Fruit fly (Drosophila melanogaster) whole organism, embryonic: ENCODE results near the gene Mon1.

Source experiments
- Adf1 ChIP-seq: fragments of 200-800 bp; sonication (Bioruptor generic); IDR thresholded peaks from 2 replicates; pipeline ENCODE4 v1.3.6; 2022; ENCODE audit warnings: missing biosample characterization, missing genetic modification characterization
- Aef1 ChIP-seq: fragments of 200-800 bp; sonication (Bioruptor generic); IDR thresholded peaks from 3 replicates; pipeline ENCODE4 v1.3.6; 2022; ENCODE audit warnings: missing biosample characterization, missing genetic modification characterization
- Asciz ChIP-seq: fragments of 200-800 bp; sonication (Bioruptor generic); optimal IDR thresholded peaks from 2 replicates; lab custom pipeline; 2017; ENCODE audit warnings: missing biosample characterization, mild to moderate bottlenecking, missing genetic modification characterization, missing genetic modification reagents
- CG11504 ChIP-seq: fragments of 200-800 bp; sonication (Bioruptor generic); optimal IDR thresholded peaks from 3 replicates; lab custom pipeline; 2019; ENCODE audit warnings: missing biosample characterization, mild to moderate bottlenecking, missing genetic modification characterization, moderate library complexity
- CG11695 ChIP-seq: fragments of 200-800 bp; sonication (Bioruptor generic); IDR thresholded peaks from 3 replicates; pipeline ENCODE4 v1.3.6; 2022; ENCODE audit warnings: missing biosample characterization, missing genetic modification characterization
- CG14014 ChIP-seq: fragments of 200-800 bp; sonication (Bioruptor generic); IDR thresholded peaks from 2 replicates; pipeline ENCODE4 v1.3.6; 2022; ENCODE audit warnings: missing biosample characterization, missing genetic modification characterization
- CG14050 ChIP-seq: fragments of 200-800 bp; sonication (Bioruptor generic); IDR thresholded peaks from 3 replicates; pipeline ENCODE4 v1.3.6; 2022; ENCODE audit warnings: missing biosample characterization, missing genetic modification characterization
- CG15601 ChIP-seq: fragments of 200-800 bp; sonication (Bioruptor generic); optimal IDR thresholded peaks from 3 replicates; lab custom pipeline; 2019; ENCODE audit warnings: missing biosample characterization, mild to moderate bottlenecking, missing genetic modification characterization, moderate library complexity
- CG17328 ChIP-seq: fragments of 200-800 bp; sonication (Bioruptor generic); IDR thresholded peaks from 2 replicates; pipeline ENCODE4 v1.3.6; 2022; ENCODE audit warnings: missing biosample characterization, missing genetic modification characterization
- CG17912 ChIP-seq: fragments of 200-800 bp; sonication (Bioruptor generic); optimal IDR thresholded peaks from 2 replicates; lab custom pipeline; 2018; ENCODE audit warnings: missing biosample characterization, mild to moderate bottlenecking, missing genetic modification characterization
- CG18262 ChIP-seq: fragments of 200-800 bp; optimal IDR thresholded peaks from 3 replicates; lab custom pipeline; 2019; ENCODE audit warnings: missing biosample characterization, mild to moderate bottlenecking, missing genetic modification characterization, moderate library complexity
- CG2120 ChIP-seq: fragments of 200-800 bp; sonication (Bioruptor generic); optimal IDR thresholded peaks from 3 replicates; lab custom pipeline; 2016; ENCODE audit warnings: missing biosample characterization, missing genetic modification characterization
- CG5180 ChIP-seq: fragments of 200-800 bp; sonication (Bioruptor generic); optimal IDR thresholded peaks from 3 replicates; lab custom pipeline; 2017; ENCODE audit warnings: missing biosample characterization, missing genetic modification characterization, mild to moderate bottlenecking, moderate library complexity, missing genetic modification reagents
- CG6272 ChIP-seq: fragments of 200-800 bp; sonication (Bioruptor generic); IDR thresholded peaks from 2 replicates; pipeline ENCODE4 v1.3.6; 2022; ENCODE audit warnings: missing biosample characterization, missing genetic modification characterization
- CG7839 ChIP-seq: fragments of 200-800 bp; sonication (Bioruptor generic); optimal IDR thresholded peaks from 3 replicates; lab custom pipeline; 2018; ENCODE audit warnings: missing biosample characterization, mild to moderate bottlenecking, missing genetic modification characterization, moderate library complexity
- CG8388 ChIP-seq: fragments of 200-800 bp; sonication (Bioruptor generic); optimal IDR thresholded peaks from 2 replicates; lab custom pipeline; 2019; ENCODE audit warnings: missing biosample characterization, mild to moderate bottlenecking, missing genetic modification characterization, moderate library complexity
- CoRest ChIP-seq: fragments of 200-800 bp; sonication (Bioruptor generic); optimal IDR thresholded peaks from 3 replicates; lab custom pipeline; 2018; ENCODE audit warnings: missing biosample characterization, mild to moderate bottlenecking, missing genetic modification characterization, moderate library complexity
- D19B ChIP-seq: fragments of 200-800 bp; sonication (Bioruptor generic); optimal IDR thresholded peaks from 2 replicates; lab custom pipeline; 2017; ENCODE audit warnings: missing biosample characterization, mild to moderate bottlenecking, missing genetic modification characterization
- E2f2 ChIP-seq: fragments of 200-800 bp; sonication (Bioruptor generic); IDR thresholded peaks from 2 replicates; pipeline ENCODE4 v1.3.6; 2022; ENCODE audit warnings: missing biosample characterization, missing genetic modification characterization
- H2.0 ChIP-seq: fragments of 200-800 bp; sonication (Bioruptor generic); IDR thresholded peaks from 2 replicates; pipeline ENCODE4 v1.3.6; 2022; ENCODE audit warnings: missing biosample characterization, missing genetic modification characterization
- HLH3B ChIP-seq: fragments of 200-800 bp; sonication (Bioruptor generic); IDR thresholded peaks from 2 replicates; pipeline ENCODE4 v1.3.6; 2022; ENCODE audit warnings: missing biosample characterization, missing genetic modification characterization
- Hr51 ChIP-seq, 2 experiments: fragments of 200-800 bp; sonication (Bioruptor generic); optimal IDR thresholded peaks; 2 replicates in 1 of 2; 3 replicates in 1 of 2; lab custom pipeline; 2016 to 2018; ENCODE audit warnings: missing biosample characterization in 2 of 2, missing genetic modification characterization in 2 of 2, mild to moderate bottlenecking in 1 of 2, moderate library complexity in 1 of 2
- Mrtf ChIP-seq: fragments of 200-800 bp; sonication (Bioruptor generic); IDR thresholded peaks from 3 replicates; pipeline ENCODE4 v1.3.6; 2022; ENCODE audit warnings: missing biosample characterization, missing genetic modification characterization
- Nf-YC ChIP-seq: fragments of 200-800 bp; optimal IDR thresholded peaks from 3 replicates; lab custom pipeline; 2019; ENCODE audit warnings: missing biosample characterization, mild to moderate bottlenecking, missing genetic modification characterization, moderate library complexity
- Oaz ChIP-seq: fragments of 200-800 bp; sonication (Bioruptor generic); IDR thresholded peaks from 2 replicates; pipeline ENCODE4 v1.3.6; 2022; ENCODE audit warnings: missing biosample characterization, missing genetic modification characterization
- Ptx1 ChIP-seq: fragments of 200-800 bp; sonication (Bioruptor generic); IDR thresholded peaks from 2 replicates; pipeline ENCODE4 v1.3.6; 2022; ENCODE audit warnings: missing biosample characterization, missing genetic modification characterization
- Rfx ChIP-seq: fragments of 200-800 bp; sonication (Bioruptor generic); IDR thresholded peaks from 2 replicates; pipeline ENCODE4 v1.3.6; 2022; ENCODE audit warnings: missing biosample characterization, missing genetic modification characterization
- abd-A ChIP-seq: fragments of 200-800 bp; sonication (Bioruptor generic); optimal IDR thresholded peaks from 3 replicates; lab custom pipeline; 2019; ENCODE audit warnings: missing biosample characterization, mild to moderate bottlenecking, missing genetic modification characterization, moderate library complexity
- ac ChIP-seq: fragments of 200-800 bp; sonication (Bioruptor generic); optimal IDR thresholded peaks from 3 replicates; lab custom pipeline; 2017; ENCODE audit warnings: missing biosample characterization, mild to moderate bottlenecking, missing genetic modification characterization
- al ChIP-seq: fragments of 200-800 bp; sonication (Bioruptor generic); IDR thresholded peaks from 2 replicates; pipeline ENCODE4 v1.3.6; 2022; ENCODE audit warnings: missing biosample characterization, missing genetic modification characterization
- bsh ChIP-seq, 2 experiments: fragments of 200-800 bp; sonication (Bioruptor generic); optimal IDR thresholded peaks; 2 replicates each; lab custom pipeline; 2017 to 2018; ENCODE audit warnings: mild to moderate bottlenecking in 2 of 2, missing biosample characterization in 2 of 2, missing genetic modification characterization in 2 of 2, moderate library complexity in 1 of 2
- btn ChIP-seq: fragments of 200-800 bp; sonication (Bioruptor generic); optimal IDR thresholded peaks from 2 replicates; lab custom pipeline; 2016; ENCODE audit warnings: missing biosample characterization, missing genetic modification characterization
- chinmo ChIP-seq: fragments of 200-800 bp; sonication (Bioruptor generic); IDR thresholded peaks from 4 replicates; pipeline ENCODE4 v1.3.6; 2022; ENCODE audit warnings: missing biosample characterization, missing genetic modification characterization; ENCODE audit not compliant: partially characterized antibody
- dmrt99B ChIP-seq: fragments of 200-800 bp; sonication (Bioruptor generic); optimal IDR thresholded peaks from 2 replicates; lab custom pipeline; 2018; ENCODE audit warnings: missing biosample characterization, mild to moderate bottlenecking, missing genetic modification characterization, moderate library complexity
- gem ChIP-seq: fragments of 200-800 bp; sonication (Bioruptor generic); optimal IDR thresholded peaks from 2 replicates; lab custom pipeline; 2019; ENCODE audit warnings: missing biosample characterization, mild to moderate bottlenecking, missing genetic modification characterization, moderate library complexity
- hkb ChIP-seq, 2 experiments: fragments of 200-800 bp in 1 of 2; fragments of >200 bp in 1 of 2; sonication (Bioruptor generic) in 1 of 2; IDR thresholded peaks in 1 of 2; optimal IDR thresholded peaks in 1 of 2; 2 replicates each; pipeline versions ENCODE4 v1.3.6 to Lab custom; 2017 to 2022; ENCODE audit warnings: missing biosample characterization in 1 of 2, missing genetic modification characterization in 1 of 2
- hth ChIP-seq: fragments of >200 bp; optimal IDR thresholded peaks from 2 replicates; lab custom pipeline; 2017; ENCODE audit warnings: inconsistent platforms
- insv ChIP-seq, 2 experiments: fragments of 200-800 bp; sonication (Bioruptor generic); optimal IDR thresholded peaks; 3 replicates each; lab custom pipeline; 2016 to 2018; ENCODE audit warnings: missing biosample characterization in 2 of 2, missing genetic modification characterization in 2 of 2
- lilli ChIP-seq: fragments of 200-800 bp; sonication (Bioruptor generic); optimal IDR thresholded peaks from 3 replicates; lab custom pipeline; 2016; ENCODE audit warnings: missing biosample characterization, missing genetic modification characterization
- lmd ChIP-seq: fragments of 200-800 bp; sonication (Bioruptor generic); IDR thresholded peaks from 2 replicates; pipeline ENCODE4 v1.3.6; 2022; ENCODE audit warnings: missing biosample characterization, missing genetic modification characterization
- nmo ChIP-seq: fragments of 200-800 bp; sonication (Bioruptor generic); optimal IDR thresholded peaks from 2 replicates; lab custom pipeline; 2018; ENCODE audit warnings: missing biosample characterization, mild to moderate bottlenecking, missing genetic modification characterization, moderate library complexity
- otp ChIP-seq: fragments of 200-800 bp; sonication (Bioruptor generic); IDR thresholded peaks from 3 replicates; pipeline ENCODE4, ENCODE4 v1.3.6; 2022; ENCODE audit warnings: missing biosample characterization, missing genetic modification characterization
- slbo ChIP-seq: fragments of 200-800 bp; sonication (Bioruptor generic); IDR thresholded peaks from 2 replicates; pipeline ENCODE4 v1.3.6; 2022; ENCODE audit warnings: missing biosample characterization, missing genetic modification characterization
- so ChIP-seq: fragments of 200-800 bp; sonication (Bioruptor generic); IDR thresholded peaks from 3 replicates; pipeline ENCODE4 v1.3.6; 2022; ENCODE audit warnings: missing biosample characterization, missing genetic modification characterization
- stc ChIP-seq: fragments of 200-800 bp; sonication (Bioruptor generic); IDR thresholded peaks from 2 replicates; pipeline ENCODE4 v1.3.6; 2022; ENCODE audit warnings: missing biosample characterization, missing genetic modification characterization
- sug ChIP-seq: fragments of 200-800 bp; optimal IDR thresholded peaks from 2 replicates; lab custom pipeline; 2019; ENCODE audit warnings: missing biosample characterization, mild to moderate bottlenecking, missing genetic modification characterization, moderate library complexity
- ttk ChIP-seq: fragments of 200-800 bp; sonication (Bioruptor generic); IDR thresholded peaks from 2 replicates; pipeline ENCODE4 v2.1.2; 2022; ENCODE audit warnings: missing biosample characterization, missing genetic modification characterization
- unpg ChIP-seq: fragments of 200-800 bp; sonication (Bioruptor generic); optimal IDR thresholded peaks from 3 replicates; lab custom pipeline; 2018; ENCODE audit warnings: missing biosample characterization, mild to moderate bottlenecking, missing genetic modification characterization, moderate library complexity
- vvl ChIP-seq: fragments of 200-800 bp; sonication (Bioruptor generic); IDR thresholded peaks from 2 replicates; pipeline ENCODE4 v1.3.6; 2022; ENCODE audit warnings: missing biosample characterization, missing genetic modification characterization

Gene Mon1

DNA sequence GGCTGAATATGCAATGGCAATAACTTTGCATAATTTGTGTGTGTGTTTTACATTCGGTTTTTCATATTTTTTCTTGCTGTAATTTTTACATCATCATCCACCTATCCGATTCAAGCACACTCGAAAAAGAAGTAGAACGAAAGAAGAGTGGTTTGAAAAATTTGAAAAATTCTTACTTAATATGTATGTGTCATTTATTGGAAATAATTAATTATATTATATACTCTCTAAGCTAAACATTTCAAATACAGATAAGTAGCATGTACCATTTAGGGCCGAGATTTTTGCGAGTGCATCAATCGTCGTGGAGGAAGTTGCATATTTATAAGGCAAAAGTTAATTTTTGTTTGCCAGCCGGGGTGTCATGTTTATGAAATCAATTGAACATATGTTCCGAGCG, 44.3 kb upstream of the Mon1 start (continued):
- TF ChIP-seq hth (lab: Kevin White, UChicago) (no peak), CG5180 (GFP tag; lab: Kevin White, UChicago) (no peak), stc (GFP tag; lab: Robert Waterston, UW) (peak; percentile 12; the same call in 1 of the 2 replicates), lmd (GFP tag; lab: Robert Waterston, UW) (peak; percentile 40; the same call in 1 of the 2 replicates), CG14014 (GFP tag; lab: Robert Waterston, UW) (peak; percentile 20; the same call in 1 of the 2 replicates), HLH3B (GFP tag; lab: Robert Waterston, UW) (0 out of 2 replicates have a peak, but pooled peaks have one; percentile 62), Aef1 (GFP tag; lab: Robert Waterston, UW) (peak; percentile 42; the same call in 1 of the 3 replicates), CG15601 (no peak), ttk (peak; percentile 34; the same call in 1 of the 2 replicates), nmo (GFP tag; lab: Kevin White, UChicago) (peak; percentile 25), dmrt99B (tag; lab: Kevin White, UChicago) (peak; percentile 52), btn (no peak), hkb (optimal IDR thresholded peaks at IDR 0.05; lab: Kevin White, UChicago) (no peak), hkb (GFP tag; IDR thresholded peaks at IDR 0.05; lab: Robert Waterston, UW) (peak; percentile 75), Hr51 (GFP tag; optimal IDR thresholded peaks at IDR 0.05; lab: Kevin White, UChicago) (peak in 1 of 2 experiments; percentile 62), bsh (GFP tag; optimal IDR thresholded peaks at IDR 0.05; lab: Kevin White, UChicago) (peak in 1 of 2 experiments; percentile 19), vvl (GFP tag; lab: Robert Waterston, UW) (peak; percentile 82), CoRest (tag; lab: Kevin White, UChicago) (peak; percentile 26), ac (GFP tag; lab: Kevin White, UChicago) (no peak), CG17912 (GFP tag; lab: Kevin White, UChicago) (no peak), CG11695 (GFP tag; lab: Robert Waterston, UW) (peak; percentile 43; the same call in 1 of the 3 replicates), H2.0 (GFP tag; lab: Robert Waterston, UW) (peak; percentile 28; the same call in 1 of the 2 replicates), slbo (GFP tag; lab: Robert Waterston, UW) (peak; percentile 15; the same call in 1 of the 2 replicates), Nf-YC (tag; lab: Kevin White, UChicago) (peak; percentile 4), CG7839 (tag; lab: Kevin White, UChicago) (peak; percentile 44), Adf1 (no peak), gem (tag; lab: Kevin White, UChicago) (peak; percentile 20), unpg (GFP tag; lab: Kevin White, UChicago) (peak; percentile 53), lilli (no peak), so (GFP tag; lab: Robert Waterston, UW) (peak; percentile 66; the same call in 2 of the 3 replicates), otp (GFP tag; lab: Robert Waterston, UW) (no peak), CG17328 (GFP tag; lab: Robert Waterston, UW) (0 out of 2 replicates have a peak, but pooled peaks have one; percentile 21), Asciz (no peak), CG11504 (tag; lab: Kevin White, UChicago) (peak; percentile 73), Mrtf (0 out of 3 replicates have a peak, but pooled peaks have one; percentile 10), CG6272 (GFP tag; lab: Robert Waterston, UW) (no peak), Ptx1 (GFP tag; lab: Robert Waterston, UW) (peak; percentile 64)

DNA sequence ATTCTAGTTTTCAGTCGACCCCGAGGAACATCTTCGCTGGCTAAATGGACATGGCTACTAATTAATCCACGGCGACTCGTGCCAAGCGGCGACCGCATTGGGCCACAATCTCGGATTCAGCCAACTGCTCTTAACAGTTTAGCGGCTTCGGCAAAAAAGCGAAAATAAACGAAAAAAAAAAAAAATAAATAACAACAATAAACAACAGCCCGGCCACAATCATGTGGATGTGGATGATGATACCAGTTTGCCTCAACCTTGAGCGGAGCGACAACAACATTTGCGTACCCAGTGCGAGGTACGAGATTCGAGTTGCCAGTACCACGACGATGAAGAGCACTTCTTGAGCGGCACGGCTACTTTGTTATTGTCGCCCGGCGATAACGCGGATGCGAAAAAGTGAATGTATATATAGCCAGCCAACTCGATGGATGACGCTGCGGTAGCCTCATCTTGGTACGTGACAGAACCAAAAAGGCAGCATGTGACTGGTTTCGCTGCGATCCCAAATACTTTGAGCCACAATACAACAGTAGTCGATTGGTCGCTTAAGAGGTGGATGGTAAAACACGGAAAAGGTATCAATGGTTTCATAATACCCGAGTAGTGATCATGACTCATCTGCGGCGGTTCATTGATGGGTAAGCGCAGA, 42.4 kb upstream of the Mon1 start:
- TF ChIP-seq sug (no peak), chinmo (GFP tag; lab: Robert Waterston, UW) (peak; percentile 77; the same call in 1 of the 4 replicates), E2f2 (GFP tag; lab: Robert Waterston, UW) (no peak), abd-A (tag; lab: Kevin White, UChicago) (no peak), insv (GFP tag; optimal IDR thresholded peaks at IDR 0.05; lab: Kevin White, UChicago) (no peak), CG2120 (GFP tag; lab: Kevin White, UChicago) (no peak), al (GFP tag; lab: Robert Waterston, UW) (no peak), CG14050 (GFP tag; lab: Robert Waterston, UW) (no peak), D19B (GFP tag; lab: Kevin White, UChicago) (peak; percentile 68), Rfx (GFP tag; lab: Robert Waterston, UW) (0 out of 2 replicates have a peak, but pooled peaks have one; percentile 34), CG8388 (GFP tag; lab: Kevin White, UChicago) (no peak), Oaz (no peak), CG18262 (tag; lab: Kevin White, UChicago) (no peak), so (GFP tag; lab: Robert Waterston, UW) (0 out of 3 replicates have a peak, but pooled peaks have one; percentile 49)
